Fruit fly (Drosophila melanogaster) whole organism, embryonic: Measurements from ENCODE around the gene CG31191.

Experiments
- ATbp ChIP-seq: fragments of 200-800 bp; sonication (Bioruptor generic); optimal IDR thresholded peaks from 2 replicates; lab custom pipeline; 2017; ENCODE audit warnings: missing biosample characterization, mild to moderate bottlenecking, missing genetic modification characterization, missing genetic modification reagents
- Asciz ChIP-seq: fragments of 200-800 bp; sonication (Bioruptor generic); optimal IDR thresholded peaks from 2 replicates; lab custom pipeline; 2017; ENCODE audit warnings: missing biosample characterization, mild to moderate bottlenecking, missing genetic modification characterization, missing genetic modification reagents
- Bgb ChIP-seq: fragments of 200-800 bp; sonication (Bioruptor generic); IDR thresholded peaks from 2 replicates; pipeline ENCODE4 v1.3.6; 2022; ENCODE audit warnings: missing biosample characterization, missing genetic modification characterization; ENCODE audit not compliant: partially characterized antibody
- CG10147 ChIP-seq: fragments of 200-800 bp; sonication (Bioruptor generic); optimal IDR thresholded peaks from 2 replicates; lab custom pipeline; 2019; ENCODE audit warnings: missing biosample characterization, mild to moderate bottlenecking, missing genetic modification characterization, moderate library complexity
- CG10267 ChIP-seq: fragments of 200-800 bp; sonication (Bioruptor generic); optimal IDR thresholded peaks from 2 replicates; lab custom pipeline; 2018; ENCODE audit warnings: missing biosample characterization, mild to moderate bottlenecking, missing genetic modification characterization, moderate library complexity
- CG12104 ChIP-seq: fragments of 200-800 bp; sonication (Bioruptor generic); optimal IDR thresholded peaks from 3 replicates; lab custom pipeline; 2016; ENCODE audit warnings: missing biosample characterization, missing genetic modification characterization
- CG12219 ChIP-seq: fragments of 200-800 bp; sonication (Bioruptor generic); optimal IDR thresholded peaks from 3 replicates; lab custom pipeline; 2018; ENCODE audit warnings: missing biosample characterization, mild to moderate bottlenecking, missing genetic modification characterization
- CG15011 ChIP-seq: fragments of 200-800 bp; sonication (Bioruptor generic); optimal IDR thresholded peaks from 3 replicates; lab custom pipeline; 2018; ENCODE audit warnings: missing biosample characterization, mild to moderate bottlenecking, missing genetic modification characterization
- CG18011 ChIP-seq: fragments of 200-800 bp; sonication (Bioruptor generic); optimal IDR thresholded peaks from 2 replicates; lab custom pipeline; 2017; ENCODE audit warnings: missing biosample characterization, missing genetic modification characterization, mild to moderate bottlenecking, moderate library complexity, missing genotype
- CG18476 ChIP-seq: fragments of 200-800 bp; sonication (Bioruptor generic); optimal IDR thresholded peaks from 2 replicates; lab custom pipeline; 2016; ENCODE audit warnings: missing biosample characterization, mild to moderate bottlenecking, missing genetic modification characterization
- CG2116 ChIP-seq: fragments of 200-800 bp; sonication (Bioruptor generic); optimal IDR thresholded peaks from 3 replicates; lab custom pipeline; 2018; ENCODE audit warnings: missing biosample characterization, mild to moderate bottlenecking, missing genetic modification characterization
- CG31388 ChIP-seq: fragments of 200-800 bp; sonication (Bioruptor generic); optimal IDR thresholded peaks from 2 replicates; lab custom pipeline; 2016; ENCODE audit warnings: missing biosample characterization, missing genetic modification characterization
- CG32767 ChIP-seq: fragments of 200-800 bp; sonication (Bioruptor generic); IDR thresholded peaks from 2 replicates; pipeline ENCODE4 v1.3.6; 2022; ENCODE audit warnings: missing biosample characterization, missing genetic modification characterization
- CG3281 ChIP-seq: fragments of 200-800 bp; sonication (Bioruptor generic); optimal IDR thresholded peaks from 3 replicates; lab custom pipeline; 2017; ENCODE audit warnings: missing biosample characterization, mild to moderate bottlenecking, missing genetic modification characterization
- CG4707 ChIP-seq: fragments of 200-800 bp; sonication (Bioruptor generic); optimal IDR thresholded peaks from 2 replicates; lab custom pipeline; 2018; ENCODE audit warnings: missing biosample characterization, mild to moderate bottlenecking, missing genetic modification characterization, moderate library complexity
- CG4854 ChIP-seq: fragments of 200-800 bp; sonication (Bioruptor generic); optimal IDR thresholded peaks from 2 replicates; lab custom pipeline; 2016; ENCODE audit warnings: missing biosample characterization, missing genetic modification characterization, inconsistent platforms
- CG5245 ChIP-seq: fragments of 200-800 bp; sonication (Bioruptor generic); optimal IDR thresholded peaks from 3 replicates; lab custom pipeline; 2016; ENCODE audit warnings: missing biosample characterization, missing genetic modification characterization
- Chrac-16 ChIP-seq: fragments of 200-800 bp; sonication (Bioruptor generic); optimal IDR thresholded peaks from 3 replicates; lab custom pipeline; 2016; ENCODE audit warnings: missing biosample characterization, missing genetic modification characterization
- CoRest ChIP-seq: fragments of 200-800 bp; sonication (Bioruptor generic); optimal IDR thresholded peaks from 3 replicates; lab custom pipeline; 2018; ENCODE audit warnings: missing biosample characterization, mild to moderate bottlenecking, missing genetic modification characterization, moderate library complexity
- Dek ChIP-seq: fragments of 200-800 bp; sonication (Bioruptor generic); optimal IDR thresholded peaks from 3 replicates; lab custom pipeline; 2019; ENCODE audit warnings: missing biosample characterization, mild to moderate bottlenecking, missing genetic modification characterization, moderate library complexity
- Dp ChIP-seq: fragments of 200-800 bp; sonication (Bioruptor generic); optimal IDR thresholded peaks from 2 replicates; lab custom pipeline; 2018; ENCODE audit warnings: missing biosample characterization, mild to moderate bottlenecking, missing genetic modification characterization, moderate library complexity
- E2f1 ChIP-seq: fragments of 200-800 bp; sonication (Bioruptor generic); IDR thresholded peaks from 2 replicates; pipeline ENCODE4 v1.3.6; 2022; ENCODE audit warnings: missing biosample characterization, missing genetic modification characterization
- Hmr ChIP-seq: fragments of 200-800 bp; sonication (Bioruptor generic); optimal IDR thresholded peaks from 3 replicates; lab custom pipeline; 2017; ENCODE audit warnings: mild to moderate bottlenecking, missing biosample characterization, missing genetic modification reagents, missing genetic modification characterization
- Hr39 ChIP-seq: fragments of >200 bp; optimal IDR thresholded peaks from 2 replicates; lab custom pipeline; 2017
- Lhr ChIP-seq: fragments of 200-800 bp; sonication (Bioruptor generic); optimal IDR thresholded peaks from 3 replicates; lab custom pipeline; 2017; ENCODE audit warnings: mild to moderate bottlenecking, missing biosample characterization, missing genetic modification reagents, missing genetic modification characterization
- Meics ChIP-seq: fragments of 200-800 bp; sonication (Bioruptor generic); optimal IDR thresholded peaks from 2 replicates; lab custom pipeline; 2017; ENCODE audit warnings: missing biosample characterization, mild to moderate bottlenecking, missing genetic modification characterization
- NC2α ChIP-seq: fragments of 200-800 bp; sonication (Bioruptor generic); optimal IDR thresholded peaks from 2 replicates; lab custom pipeline; 2016; ENCODE audit warnings: missing biosample characterization, missing genetic modification characterization
- Nf-YB ChIP-seq: fragments of 200-800 bp; sonication (Bioruptor generic); optimal IDR thresholded peaks from 3 replicates; lab custom pipeline; 2019; ENCODE audit warnings: missing biosample characterization, mild to moderate bottlenecking, missing genetic modification characterization, moderate library complexity
- Nf-YC ChIP-seq: fragments of 200-800 bp; optimal IDR thresholded peaks from 3 replicates; lab custom pipeline; 2019; ENCODE audit warnings: missing biosample characterization, mild to moderate bottlenecking, missing genetic modification characterization, moderate library complexity
- PHDP ChIP-seq: fragments of 200-800 bp; sonication (Bioruptor generic); optimal IDR thresholded peaks from 3 replicates; lab custom pipeline; 2018; ENCODE audit warnings: missing biosample characterization, mild to moderate bottlenecking, missing genetic modification characterization, moderate library complexity
- Poxn ChIP-seq: fragments of 200-800 bp; sonication (Bioruptor generic); IDR thresholded peaks from 2 replicates; pipeline ENCODE4 v1.3.6; 2022; ENCODE audit warnings: missing biosample characterization, missing genetic modification characterization
- Tbp ChIP-seq: fragments of >200 bp; optimal IDR thresholded peaks from 2 replicates; lab custom pipeline; 2018; ENCODE audit warnings: missing biosample characterization, missing genetic modification characterization
- Xrp1 ChIP-seq: fragments of 200-800 bp; sonication (Bioruptor generic); IDR thresholded peaks from 2 replicates; pipeline ENCODE4 v1.3.6; 2022; ENCODE audit warnings: missing biosample characterization, missing genetic modification characterization
- ac ChIP-seq: fragments of 200-800 bp; sonication (Bioruptor generic); optimal IDR thresholded peaks from 3 replicates; lab custom pipeline; 2017; ENCODE audit warnings: missing biosample characterization, mild to moderate bottlenecking, missing genetic modification characterization
- amos ChIP-seq: fragments of 200-800 bp; sonication (Bioruptor generic); IDR thresholded peaks from 2 replicates; pipeline ENCODE4 v1.3.6; 2022; ENCODE audit warnings: missing biosample characterization, missing genetic modification characterization; ENCODE audit not compliant: partially characterized antibody
- bab2 ChIP-seq: fragments of 200-800 bp; sonication (Bioruptor generic); optimal IDR thresholded peaks from 2 replicates; lab custom pipeline; 2016; ENCODE audit warnings: missing biosample characterization, missing genetic modification characterization
- chn ChIP-seq: fragments of 200-800 bp; sonication (Bioruptor generic); optimal IDR thresholded peaks from 2 replicates; lab custom pipeline; 2016; ENCODE audit warnings: missing biosample characterization, missing genetic modification characterization
- ci ChIP-seq: fragments of 200-800 bp; sonication (Bioruptor generic); IDR thresholded peaks from 3 replicates; pipeline ENCODE4 v1.3.6; 2022; ENCODE audit warnings: missing biosample characterization, missing genetic modification characterization
- cwo ChIP-seq: fragments of 200-800 bp; sonication (Bioruptor generic); optimal IDR thresholded peaks from 3 replicates; lab custom pipeline; 2017; ENCODE audit warnings: missing biosample characterization, missing genetic modification characterization, mild to moderate bottlenecking, moderate library complexity, missing genetic modification reagents
- dm ChIP-seq: fragments of 200-800 bp; sonication (Bioruptor generic); optimal IDR thresholded peaks from 3 replicates; lab custom pipeline; 2016; ENCODE audit warnings: missing biosample characterization, missing genetic modification characterization
- gce ChIP-seq: fragments of 200-800 bp; sonication (Bioruptor generic); IDR thresholded peaks from 3 replicates; pipeline ENCODE4 v1.3.6; 2022; ENCODE audit warnings: missing biosample characterization, missing genetic modification characterization
- gfzf ChIP-seq: fragments of 200-800 bp; sonication (Bioruptor generic); optimal IDR thresholded peaks from 2 replicates; lab custom pipeline; 2016; ENCODE audit warnings: missing biosample characterization, mild to moderate bottlenecking, missing genetic modification characterization, moderate library complexity
- lola ChIP-seq, 3 experiments: fragments of >200 bp in 2 of 3; fragments of 200-800 bp in 1 of 3; sonication (Bioruptor generic) in 1 of 3; optimal IDR thresholded peaks; 2 replicates each; lab custom pipeline; 2017 to 2019; ENCODE audit warnings: missing biosample characterization in 3 of 3, missing genetic modification characterization in 3 of 3, mild to moderate bottlenecking in 1 of 3, moderate library complexity in 1 of 3
- nom ChIP-seq: fragments of 200-800 bp; sonication (Bioruptor generic); optimal IDR thresholded peaks from 2 replicates; lab custom pipeline; 2017; ENCODE audit warnings: missing biosample characterization, missing genetic modification characterization, mild to moderate bottlenecking, moderate library complexity, missing genetic modification reagents
- prd ChIP-seq, 3 experiments: fragments of >200 bp in 2 of 3; fragments of 200-800 bp in 1 of 3; sonication (Bioruptor generic) in 1 of 3; optimal IDR thresholded peaks in 2 of 3; IDR thresholded peaks in 1 of 3; 2 replicates in 2 of 3; 3 replicates in 1 of 3; pipeline versions ENCODE4 v1.3.6 to Lab custom; 2017 to 2022; ENCODE audit warnings: missing biosample characterization in 1 of 3, missing genetic modification characterization in 1 of 3
- rib ChIP-seq: fragments of 200-800 bp; sonication (Bioruptor generic); IDR thresholded peaks from 2 replicates; pipeline ENCODE4 v1.3.6; 2022; ENCODE audit warnings: missing biosample characterization, missing genetic modification characterization
- sens ChIP-seq: fragments of 200-800 bp; sonication (Bioruptor generic); peaks from one replicate; lab custom pipeline; 2016; ENCODE audit warnings: missing biosample characterization, missing genetic modification characterization
- sim ChIP-seq: fragments of 200-800 bp; sonication (Bioruptor generic); IDR thresholded peaks from 2 replicates; pipeline ENCODE4 v1.3.6; 2022; ENCODE audit warnings: missing biosample characterization, missing genetic modification characterization
- sna ChIP-seq: fragments of 200-800 bp; sonication (Bioruptor generic); IDR thresholded peaks from 2 replicates; pipeline ENCODE4 v1.3.6; 2022; ENCODE audit warnings: missing biosample characterization, missing genetic modification characterization; ENCODE audit not compliant: partially characterized antibody

Gene CG31191

dm6 chr3R:20948448-20949174 lies 3.3 kb upstream of the CG31191 start, which contains the start of gene Atpalpha (continued):
- TF ChIP-seq CG15011 (GFP tag; lab: Kevin White, UChicago), result no peak
- TF ChIP-seq Lhr (GFP tag; lab: Kevin White, UChicago), result no peak
- TF ChIP-seq lola (GFP tag; optimal IDR thresholded peaks at IDR 0.05; lab: Kevin White, UChicago), result no peak
- peak; percentile 18 for TF ChIP-seq sens (GFP tag; lab: Kevin White, UChicago)
- TF ChIP-seq sna (GFP tag; lab: Robert Waterston, UW), result peak; percentile 97
- TF ChIP-seq CG31388 (GFP tag; lab: Kevin White, UChicago), result no peak
- TF ChIP-seq Chrac-16 (GFP tag; lab: Kevin White, UChicago), result no peak
- no peak for TF ChIP-seq ATbp (GFP tag; lab: Kevin White, UChicago)
- no peak for TF ChIP-seq Hr39
- no peak for TF ChIP-seq CG32767 (GFP tag; lab: Robert Waterston, UW)
- TF ChIP-seq gce, result no peak
- peak; percentile 8 for TF ChIP-seq Nf-YB (GFP tag; lab: Kevin White, UChicago)
- peak; percentile 26 for TF ChIP-seq Asciz (GFP tag; lab: Kevin White, UChicago)
- TF ChIP-seq CG4707 (GFP tag; lab: Kevin White, UChicago), result no peak
- TF ChIP-seq E2f1 (GFP tag; lab: Robert Waterston, UW), result no peak
- TF ChIP-seq Hmr (GFP tag; lab: Kevin White, UChicago), result no peak
- no peak for TF ChIP-seq Nf-YC (tag; lab: Kevin White, UChicago)
- TF ChIP-seq CG10267 (tag; lab: Kevin White, UChicago), result peak; percentile 50
- no peak for TF ChIP-seq Xrp1 (GFP tag; lab: Robert Waterston, UW)
- TF ChIP-seq CG12104 (GFP tag; lab: Kevin White, UChicago), result no peak
- TF ChIP-seq Dek (tag; lab: Kevin White, UChicago), result peak; percentile 53
- no peak for TF ChIP-seq CG5245 (GFP tag; lab: Kevin White, UChicago)
- no peak for TF ChIP-seq bab2 (GFP tag; lab: Kevin White, UChicago)
- TF ChIP-seq CoRest (tag; lab: Kevin White, UChicago), result peak; percentile 10
- peak; percentile 28 for TF ChIP-seq Dp
- no peak for TF ChIP-seq cwo (GFP tag; lab: Kevin White, UChicago)
- TF ChIP-seq PHDP, result no peak
- no peak for TF ChIP-seq ci
- TF ChIP-seq prd (optimal IDR thresholded peaks at IDR 0.05; lab: Kevin White, UChicago), result no peak
- 0 out of 3 replicates have a peak, but pooled peaks have one; percentile 12 for TF ChIP-seq prd (GFP tag; IDR thresholded peaks at IDR 0.05; lab: Robert Waterston, UW)
- TF ChIP-seq nom (GFP tag; lab: Kevin White, UChicago), result no peak
- no peak for TF ChIP-seq Meics (GFP tag; lab: Kevin White, UChicago)
- peak; percentile 97 for TF ChIP-seq Bgb (GFP tag; lab: Robert Waterston, UW)
- no peak for TF ChIP-seq Tbp (GFP tag; lab: Kevin White, UChicago)
- TF ChIP-seq chn, result no peak
- TF ChIP-seq CG10147 (GFP tag; lab: Kevin White, UChicago), result no peak
- no peak for TF ChIP-seq CG3281
- TF ChIP-seq ac (GFP tag; lab: Kevin White, UChicago), result no peak
- no peak for TF ChIP-seq Poxn (GFP tag; lab: Robert Waterston, UW)
- TF ChIP-seq sim (GFP tag; lab: Robert Waterston, UW), result no peak
- no peak for TF ChIP-seq CG18011
- no peak for TF ChIP-seq CG4854
- TF ChIP-seq amos (GFP tag; lab: Robert Waterston, UW), result peak; percentile 96
- TF ChIP-seq rib (GFP tag; lab: Robert Waterston, UW), result no peak
- peak; percentile 10 for TF ChIP-seq gfzf
- TF ChIP-seq NC2α (GFP tag; lab: Kevin White, UChicago), result no peak
- no peak for TF ChIP-seq CG18476 (GFP tag; lab: Kevin White, UChicago)
- TF ChIP-seq CG2116 (GFP tag; lab: Kevin White, UChicago), result peak; percentile 89
- TF ChIP-seq dm (GFP tag; lab: Kevin White, UChicago), result peak; percentile 23
- TF ChIP-seq CG12219, result no peak
